ENCODE assay signal across 4 fruit fly cellular contexts in genomic region chr3L:12789875-12790373, dm6.
TF ChIP-seq lines count a peak whose summit lies in the region.

Gene CG42709, plus strand, starts transcription at chr3L:12790192.

TF ChIP-seq in whole organism, adult, 20 proteins besides CTCF, POLR2A, EP300 and RAD21 (continued from another document):
- TF ChIP-seq pad (GFP tag; optimal IDR thresholded peaks at IDR 0.05; lab: Kevin White, UChicago), result no peak
TF ChIP-seq in whole organism, adult: peak in this region for 7.

TF ChIP-seq in whole organism, embryonic, 481 proteins besides CTCF, POLR2A, EP300 and RAD21 (continued from another document and continues in another):
- TF ChIP-seq Lpt (GFP tag; optimal IDR thresholded peaks at IDR 0.05; lab: Kevin White, UChicago) (no peak), CG7928 (GFP tag; optimal IDR thresholded peaks at IDR 0.05; lab: Kevin White, UChicago) (no peak), BtbVII (GFP tag; optimal IDR thresholded peaks at IDR 0.05; lab: Kevin White, UChicago) (peak; percentile 24), MBD-R2 (GFP tag; IDR thresholded peaks at IDR 0.05; lab: Robert Waterston, UW) (no peak), CG4854 (GFP tag; optimal IDR thresholded peaks at IDR 0.05; lab: Kevin White, UChicago) (no peak), CG31388 (GFP tag; optimal IDR thresholded peaks at IDR 0.05; lab: Kevin White, UChicago) (no peak), sr (GFP tag; IDR thresholded peaks at IDR 0.05; lab: Robert Waterston, UW) (no peak), CG12659 (GFP tag; optimal IDR thresholded peaks at IDR 0.05; lab: Kevin White, UChicago) (no peak), Side (GFP tag; optimal IDR thresholded peaks at IDR 0.05; lab: Kevin White, UChicago) (no peak), fd96Cb (tag; optimal IDR thresholded peaks at IDR 0.05; lab: Kevin White, UChicago) (no peak), Lim3 (GFP tag; IDR thresholded peaks at IDR 0.05; lab: Robert Waterston, UW) (no peak), CG6254 (GFP tag; optimal IDR thresholded peaks at IDR 0.05; lab: Kevin White, UChicago) (no peak), CG1647 (GFP tag; optimal IDR thresholded peaks at IDR 0.05; lab: Kevin White, UChicago) (no peak), z (GFP tag; IDR thresholded peaks at IDR 0.05; lab: Robert Waterston, UW) (peak; percentile 47; the same call in 1 of the 3 replicates), zen (tag; optimal IDR thresholded peaks at IDR 0.05; lab: Kevin White, UChicago) (no peak), crp (GFP tag; optimal IDR thresholded peaks at IDR 0.05; lab: Kevin White, UChicago) (no peak), CG34224 (GFP tag; IDR thresholded peaks at IDR 0.05; lab: Robert Waterston, UW; ENCODE audit: partially characterized antibody) (no peak), zen2 (GFP tag; IDR thresholded peaks at IDR 0.05; lab: Robert Waterston, UW; ENCODE audit: partially characterized antibody) (peak; percentile 21; the same call in 1 of the 3 replicates), CG15011 (GFP tag; optimal IDR thresholded peaks at IDR 0.05; lab: Kevin White, UChicago) (no peak), vfl (GFP tag; optimal IDR thresholded peaks at IDR 0.05; lab: Kevin White, UChicago) (no peak), gcm (GFP tag; optimal IDR thresholded peaks at IDR 0.05; lab: Kevin White, UChicago) (no peak), trh (GFP tag; optimal IDR thresholded peaks at IDR 0.05; lab: Kevin White, UChicago) (no peak), hbn (GFP tag; IDR thresholded peaks at IDR 0.05; lab: Robert Waterston, UW; ENCODE audit: partially characterized antibody) (no peak), slou (GFP tag; optimal IDR thresholded peaks at IDR 0.05; lab: Kevin White, UChicago) (no peak), Chrac-16 (GFP tag; optimal IDR thresholded peaks at IDR 0.05; lab: Kevin White, UChicago) (no peak), CG10979 (tag; optimal IDR thresholded peaks at IDR 0.05; lab: Kevin White, UChicago) (no peak), CG13287 (GFP tag; IDR thresholded peaks at IDR 0.05; lab: Robert Waterston, UW; ENCODE audit: partially characterized antibody) (no peak; the same call in 1 of the 2 replicates), so (GFP tag; IDR thresholded peaks at IDR 0.05; lab: Robert Waterston, UW) (no peak), fd102C (GFP tag; optimal IDR thresholded peaks at IDR 0.05; lab: Kevin White, UChicago) (no peak), C15 (GFP tag; IDR thresholded peaks at IDR 0.05; lab: Robert Waterston, UW) (no peak), sd (tag; optimal IDR thresholded peaks at IDR 0.05; lab: Kevin White, UChicago) (no peak), Jarid2 (GFP tag; optimal IDR thresholded peaks at IDR 0.05; lab: Kevin White, UChicago) (peak; percentile 67), CG18262 (tag; optimal IDR thresholded peaks at IDR 0.05; lab: Kevin White, UChicago) (no peak), sisA (GFP tag; IDR thresholded peaks at IDR 0.05; lab: Robert Waterston, UW) (no peak), caup (GFP tag; optimal IDR thresholded peaks at IDR 0.05; lab: Kevin White, UChicago; ENCODE audit: severe bottlenecking) (no peak), Trl (optimal IDR thresholded peaks at IDR 0.05; lab: Kevin White, UChicago) (peak; percentile 68 to 87), Trl (GFP tag; optimal IDR thresholded peaks at IDR 0.05; lab: Kevin White, UChicago) (no peak), tx (GFP tag; optimal IDR thresholded peaks at IDR 0.05; lab: Kevin White, UChicago) (no peak), fru (optimal IDR thresholded peaks at IDR 0.05; lab: Kevin White, UChicago) (no peak), CG9876 (GFP tag; optimal IDR thresholded peaks at IDR 0.05; lab: Kevin White, UChicago) (no peak), CG9727 (GFP tag; optimal IDR thresholded peaks at IDR 0.05; lab: Kevin White, UChicago) (no peak), ranshi (GFP tag; IDR thresholded peaks at IDR 0.05; lab: Robert Waterston, UW) (no peak), CG6813 (GFP tag; optimal IDR thresholded peaks at IDR 0.05; lab: Kevin White, UChicago) (no peak), corto (GFP tag; optimal IDR thresholded peaks at IDR 0.05; lab: Kevin White, UChicago) (peak; percentile 13)

TF ChIP-seq in whole organism, prepupa, 60 proteins besides CTCF, POLR2A, EP300 and RAD21 (continued from another document):
- TF ChIP-seq Hr38 (GFP tag; optimal IDR thresholded peaks at IDR 0.05; lab: Kevin White, UChicago) (no peak), CG6808 (GFP tag; optimal IDR thresholded peaks at IDR 0.05; lab: Kevin White, UChicago) (no peak), Sox15 (GFP tag; optimal IDR thresholded peaks at IDR 0.05; lab: Kevin White, UChicago) (no peak), net (GFP tag; optimal IDR thresholded peaks at IDR 0.05; lab: Kevin White, UChicago) (no peak), fd59A (GFP tag; optimal IDR thresholded peaks at IDR 0.05; lab: Kevin White, UChicago) (no peak), CG1621 (tag; optimal IDR thresholded peaks at IDR 0.05; lab: Kevin White, UChicago) (no peak), Eip93F (GFP tag; optimal IDR thresholded peaks at IDR 0.05; lab: Kevin White, UChicago) (no peak), Hr39 (GFP tag; optimal IDR thresholded peaks at IDR 0.05; lab: Kevin White, UChicago) (no peak), Ets96B (tag; optimal IDR thresholded peaks at IDR 0.05; lab: Kevin White, UChicago) (no peak), fkh (GFP tag; optimal IDR thresholded peaks at IDR 0.05; lab: Kevin White, UChicago) (no peak), cyc (GFP tag; optimal IDR thresholded peaks at IDR 0.05; lab: Kevin White, UChicago) (no peak), fd85E (GFP tag; optimal IDR thresholded peaks at IDR 0.05; lab: Kevin White, UChicago) (no peak), svp (GFP tag; lab: Kevin White, UChicago) (peak; percentile 92), CG11902 (GFP tag; optimal IDR thresholded peaks at IDR 0.05; lab: Kevin White, UChicago) (no peak), salr (GFP tag; optimal IDR thresholded peaks at IDR 0.05; lab: Kevin White, UChicago) (no peak), CG8632 (GFP tag; optimal IDR thresholded peaks at IDR 0.05; lab: Kevin White, UChicago) (no peak), ss (GFP tag; optimal IDR thresholded peaks at IDR 0.05; lab: Kevin White, UChicago) (no peak), CG10669 (GFP tag; optimal IDR thresholded peaks at IDR 0.05; lab: Kevin White, UChicago) (no peak), CG11294 (GFP tag; IDR thresholded peaks at IDR 0.05; lab: Robert Waterston, UW) (no peak), CG4318 (GFP tag; optimal IDR thresholded peaks at IDR 0.05; lab: Kevin White, UChicago) (no peak), topi (GFP tag; optimal IDR thresholded peaks at IDR 0.05; lab: Kevin White, UChicago) (no peak), achi (GFP tag; optimal IDR thresholded peaks at IDR 0.05; lab: Kevin White, UChicago) (no peak), Sox102F (GFP tag; optimal IDR thresholded peaks at IDR 0.05; lab: Kevin White, UChicago) (peak; percentile 20), vri (GFP tag; optimal IDR thresholded peaks at IDR 0.05; lab: Kevin White, UChicago) (peak; percentile 79), CG11762 (GFP tag; optimal IDR thresholded peaks at IDR 0.05; lab: Kevin White, UChicago; ENCODE audit: insufficient read depth) (no peak), CG6163 (GFP tag; IDR thresholded peaks at IDR 0.05; lab: Robert Waterston, UW) (no peak), Sox14 (GFP tag; optimal IDR thresholded peaks at IDR 0.05; lab: Kevin White, UChicago) (peak; percentile 15), Blimp-1 (GFP tag; optimal IDR thresholded peaks at IDR 0.05; lab: Kevin White, UChicago) (peak; percentile 45), Gug (GFP tag; IDR thresholded peaks at IDR 0.05; lab: Robert Waterston, UW) (no peak), CG31627 (GFP tag; optimal IDR thresholded peaks at IDR 0.05; lab: Kevin White, UChicago) (no peak), lz (GFP tag; optimal IDR thresholded peaks at IDR 0.05; lab: Kevin White, UChicago) (no peak), Met (GFP tag; optimal IDR thresholded peaks at IDR 0.05; lab: Kevin White, UChicago) (peak; percentile 15), eg (GFP tag; IDR thresholded peaks at IDR 0.05; lab: Robert Waterston, UW) (no peak)

TF ChIP-seq in whole organism, wandering third instar larva, 38 proteins besides CTCF, POLR2A, EP300 and RAD21 (continued from another document):
- TF ChIP-seq CG9705 (GFP tag; optimal IDR thresholded peaks at IDR 0.05; lab: Kevin White, UChicago) (no peak), Jra (GFP tag; optimal IDR thresholded peaks at IDR 0.05; lab: Kevin White, UChicago) (no peak)
